Worm (Caenorhabditis elegans) whole organism, L1 larva: ENCODE results near the gene bmy-1.
A peak's percentile ranks its signal among the peaks of the same experiment; 100 is the strongest.

ENCODE experiments used
- C04F5.9 ChIP-seq: sonication (generic microtip); optimal IDR thresholded peaks from 2 replicates; lab custom pipeline; 2016; ENCODE audit warnings: missing genetic modification characterization, missing compliant biosample characterization
- C16A3.4 ChIP-seq: fragments of 150-350 bp; optimal IDR thresholded peaks from 2 replicates; lab custom pipeline; 2014; ENCODE audit warnings: missing biosample characterization, missing genetic modification characterization
- C34B4.2 ChIP-seq: sonication (generic microtip); optimal IDR thresholded peaks from 2 replicates; lab custom pipeline; 2017; ENCODE audit warnings: mild to moderate bottlenecking, missing genetic modification characterization, missing compliant biosample characterization
- F16B12.6 ChIP-seq: fragments of 150-350 bp; optimal IDR thresholded peaks from 2 replicates; lab custom pipeline; 2014; ENCODE audit warnings: missing biosample characterization, missing genetic modification characterization
- Y116A8C.19 ChIP-seq: sonication (generic microtip); optimal IDR thresholded peaks from 2 replicates; lab custom pipeline; 2016; ENCODE audit warnings: missing compliant biosample characterization, missing genetic modification characterization, borderline replicate concordance
- aly-2 ChIP-seq: fragments of 150-350 bp; optimal IDR thresholded peaks from 2 replicates; lab custom pipeline; 2014; ENCODE audit warnings: missing biosample characterization, missing genetic modification characterization
- ama-1 ChIP-seq: fragments of 150-350 bp; optimal IDR thresholded peaks from 2 replicates; lab custom pipeline; 2014
- ceh-8 ChIP-seq: fragments of 200-800 bp; sonication (Bioruptor generic); optimal IDR thresholded peaks from 2 replicates; lab custom pipeline; 2018; ENCODE audit warnings: mild to moderate bottlenecking, missing genetic modification characterization, moderate library complexity, missing compliant biosample characterization
- ceh-82 ChIP-seq, 3 experiments: fragments of 150-350 bp in 1 of 3; sonication (generic microtip) in 2 of 3; optimal IDR thresholded peaks; 2 replicates each; lab custom pipeline; 2014 to 2017; ENCODE audit warnings: missing biosample characterization in 3 of 3, missing genetic modification characterization in 3 of 3
- ceh-88 ChIP-seq: fragments of 200-800 bp; sonication (Bioruptor generic); IDR thresholded peaks from 2 replicates; pipeline ENCODE4 v1.3.6; 2022; ENCODE audit warnings: missing genetic modification characterization, missing compliant biosample characterization
- dpl-1 ChIP-seq, 3 experiments: fragments of 150-350 bp in 2 of 3; sonication (generic microtip) in 1 of 3; optimal IDR thresholded peaks; 2 replicates each; lab custom pipeline; 2014 to 2017; ENCODE audit warnings: missing biosample characterization in 3 of 3, missing genetic modification characterization in 3 of 3, missing genetic modification reagents in 3 of 3
- efl-1 ChIP-seq, 4 experiments: fragments of 150-350 bp; optimal IDR thresholded peaks in 3 of 4; peaks in 1 of 4; 1 replicate in 1 of 4; 2 replicates in 3 of 4; lab custom pipeline; 2014; ENCODE audit warnings: missing biosample characterization in 2 of 4, missing genetic modification characterization in 2 of 4, missing genetic modification reagents in 2 of 4
- efl-3 ChIP-seq: fragments of 200-800 bp; sonication (Bioruptor generic); optimal IDR thresholded peaks from 2 replicates; lab custom pipeline; 2018; ENCODE audit warnings: mild to moderate bottlenecking, missing genetic modification characterization, missing compliant biosample characterization
- egl-27 ChIP-seq, 2 experiments: fragments of 150-350 bp in 1 of 2; sonication (generic microtip); optimal IDR thresholded peaks; 3 replicates each; lab custom pipeline; 2017 to 2018; ENCODE audit warnings: missing biosample characterization in 2 of 2, missing genetic modification characterization in 2 of 2, missing genetic modification reagents in 2 of 2
- fkh-10 ChIP-seq: sonication (generic microtip); optimal IDR thresholded peaks from 2 replicates; lab custom pipeline; 2017; ENCODE audit warnings: missing biosample characterization, missing genetic modification reagents, missing genetic modification characterization
- fkh-4 ChIP-seq: sonication (generic microtip); optimal IDR thresholded peaks from 2 replicates; lab custom pipeline; 2016; ENCODE audit warnings: missing compliant biosample characterization, missing genetic modification characterization, borderline replicate concordance
- fkh-8 ChIP-seq: sonication (generic microtip); optimal IDR thresholded peaks from 2 replicates; lab custom pipeline; 2016; ENCODE audit warnings: mild to moderate bottlenecking, missing genetic modification characterization, missing compliant biosample characterization
- fos-1 ChIP-seq: fragments of 150-350 bp; optimal IDR thresholded peaks from 2 replicates; lab custom pipeline; 2014; ENCODE audit warnings: missing biosample characterization, missing genetic modification characterization
- grh-1 ChIP-seq: fragments of 200-800 bp; sonication (Bioruptor generic); IDR thresholded peaks from 2 replicates; pipeline ENCODE4 v1.3.6; 2022; ENCODE audit warnings: missing genetic modification reagents, missing genetic modification characterization, missing compliant biosample characterization
- lin-13 ChIP-seq: fragments of 150-350 bp; optimal IDR thresholded peaks from 2 replicates; lab custom pipeline; 2014; ENCODE audit warnings: missing biosample characterization, missing genetic modification reagents, missing genetic modification characterization
- lin-15B ChIP-seq: fragments of 150-350 bp; sonication (generic microtip); optimal IDR thresholded peaks from 3 replicates; lab custom pipeline; 2014; ENCODE audit warnings: missing biosample characterization, missing genetic modification characterization
- lin-39 ChIP-seq: fragments of 150-350 bp; optimal IDR thresholded peaks from 2 replicates; lab custom pipeline; 2014; ENCODE audit warnings: missing biosample characterization, missing genetic modification reagents, missing genetic modification characterization
- lir-3 ChIP-seq: sonication (generic microtip); optimal IDR thresholded peaks from 2 replicates; lab custom pipeline; 2016; ENCODE audit warnings: mild to moderate bottlenecking, missing genetic modification characterization, moderate library complexity, missing compliant biosample characterization; ENCODE audit not compliant: poor library complexity
- lsy-2 ChIP-seq, 2 experiments: fragments of 150-350 bp; optimal IDR thresholded peaks; 2 replicates each; lab custom pipeline; 2014; ENCODE audit warnings: missing biosample characterization in 2 of 2, missing genetic modification characterization in 2 of 2
- mab-9 ChIP-seq: fragments of 200-800 bp; sonication (Bioruptor generic); IDR thresholded peaks from 2 replicates; pipeline ENCODE4 v1.3.6; 2022; ENCODE audit warnings: missing genetic modification reagents, missing genetic modification characterization, missing compliant biosample characterization
- mdl-1 ChIP-seq, 2 experiments: fragments of 150-350 bp; optimal IDR thresholded peaks; 2 replicates each; lab custom pipeline; 2014 to 2017; ENCODE audit warnings: missing biosample characterization in 2 of 2, missing genetic modification characterization in 2 of 2, inconsistent platforms in 1 of 2
- mef-2 ChIP-seq: fragments of 150-350 bp; optimal IDR thresholded peaks from 2 replicates; lab custom pipeline; 2014; ENCODE audit warnings: missing biosample characterization, missing genetic modification characterization
- mep-1 ChIP-seq: fragments of 150-350 bp; optimal IDR thresholded peaks from 2 replicates; lab custom pipeline; 2014; ENCODE audit warnings: missing biosample characterization, missing genetic modification characterization
- nhr-12 ChIP-seq: sonication (generic microtip); optimal IDR thresholded peaks from 2 replicates; lab custom pipeline; 2017; ENCODE audit warnings: missing biosample characterization, missing genetic modification characterization
- nhr-20 ChIP-seq: sonication (generic microtip); optimal IDR thresholded peaks from 2 replicates; lab custom pipeline; 2016; ENCODE audit warnings: mild to moderate bottlenecking, missing genetic modification characterization, missing compliant biosample characterization
- nhr-47 ChIP-seq: sonication (generic microtip); optimal IDR thresholded peaks from 2 replicates; lab custom pipeline; 2016; ENCODE audit warnings: mild to moderate bottlenecking, missing genetic modification characterization, moderate library complexity, missing compliant biosample characterization
- nhr-71 ChIP-seq: sonication (generic microtip); optimal IDR thresholded peaks from 2 replicates; lab custom pipeline; 2016; ENCODE audit warnings: mild to moderate bottlenecking, missing genetic modification characterization, moderate library complexity, missing compliant biosample characterization
- nhr-76 ChIP-seq: sonication (generic microtip); optimal IDR thresholded peaks from 2 replicates; lab custom pipeline; 2017; ENCODE audit warnings: missing biosample characterization, missing genetic modification characterization
- nhr-77 ChIP-seq: fragments of 150-350 bp; optimal IDR thresholded peaks from 2 replicates; lab custom pipeline; 2014; ENCODE audit warnings: missing biosample characterization, missing genetic modification characterization
- nhr-84 ChIP-seq: sonication (generic microtip); optimal IDR thresholded peaks from 2 replicates; lab custom pipeline; 2017; ENCODE audit warnings: missing biosample characterization, missing genetic modification characterization
- nhr-85 ChIP-seq: sonication (generic microtip); peaks from one replicate; lab custom pipeline; 2016; ENCODE audit warnings: missing genetic modification characterization, inconsistent platforms, missing compliant biosample characterization
- nhr-90 ChIP-seq: sonication (generic microtip); optimal IDR thresholded peaks from 2 replicates; lab custom pipeline; 2016; ENCODE audit warnings: mild to moderate bottlenecking, missing genetic modification characterization, missing compliant biosample characterization; ENCODE audit not compliant: poor library complexity
- pag-3 ChIP-seq: sonication (generic microtip); optimal IDR thresholded peaks from 2 replicates; lab custom pipeline; 2017; ENCODE audit warnings: missing genetic modification characterization, mild to moderate bottlenecking, missing compliant biosample characterization, antibody characterized with exemption, borderline replicate concordance; ENCODE audit not compliant: insufficient read depth
- pqm-1 ChIP-seq: sonication (generic microtip); optimal IDR thresholded peaks from 3 replicates; lab custom pipeline; 2017; ENCODE audit warnings: missing biosample characterization, missing genetic modification characterization
- rnt-1 ChIP-seq: sonication (generic microtip); optimal IDR thresholded peaks from 2 replicates; lab custom pipeline; 2016; ENCODE audit warnings: mild to moderate bottlenecking, missing genetic modification characterization, moderate library complexity, missing compliant biosample characterization
- skn-1 ChIP-seq: fragments of 150-350 bp; optimal IDR thresholded peaks from 2 replicates; lab custom pipeline; 2014; ENCODE audit warnings: missing biosample characterization, missing genetic modification characterization
- snpc-4 ChIP-seq: fragments of 150-350 bp; optimal IDR thresholded peaks from 2 replicates; lab custom pipeline; 2014; ENCODE audit warnings: missing biosample characterization, missing genetic modification characterization
- snu-23 ChIP-seq: sonication (generic microtip); optimal IDR thresholded peaks from 2 replicates; lab custom pipeline; 2016; ENCODE audit warnings: missing genetic modification characterization, missing compliant biosample characterization
- sox-4 ChIP-seq: sonication (generic microtip); optimal IDR thresholded peaks from 2 replicates; lab custom pipeline; 2016; ENCODE audit warnings: missing genetic modification characterization, missing compliant biosample characterization
- sptf-1 ChIP-seq: fragments of 150-350 bp; optimal IDR thresholded peaks from 2 replicates; lab custom pipeline; 2014; ENCODE audit warnings: missing biosample characterization, missing genetic modification characterization
- tlp-1 ChIP-seq: fragments of 150-350 bp; optimal IDR thresholded peaks from 2 replicates; lab custom pipeline; 2014; ENCODE audit warnings: missing biosample characterization, missing genetic modification characterization
- unc-130 ChIP-seq: fragments of 150-350 bp; optimal IDR thresholded peaks from 2 replicates; lab custom pipeline; 2017; ENCODE audit warnings: missing biosample characterization, missing genetic modification characterization, inconsistent platforms
- unc-30 ChIP-seq: sonication (generic microtip); optimal IDR thresholded peaks from 2 replicates; lab custom pipeline; 2017; ENCODE audit warnings: missing biosample characterization, missing genetic modification characterization
- unc-86 ChIP-seq: sonication (generic microtip); optimal IDR thresholded peaks from 2 replicates; lab custom pipeline; 2016; ENCODE audit warnings: missing genetic modification characterization, missing compliant biosample characterization
- unc-98 ChIP-seq: fragments of 200-800 bp; sonication (Bioruptor generic); IDR thresholded peaks from 2 replicates; pipeline ENCODE4 v1.3.6; 2022; ENCODE audit warnings: missing genetic modification characterization, missing compliant biosample characterization
- vab-15 ChIP-seq: sonication (generic microtip); optimal IDR thresholded peaks from 2 replicates; lab custom pipeline; 2017; ENCODE audit warnings: missing genotype, mild to moderate bottlenecking, missing genetic modification characterization, missing compliant biosample characterization
- ztf-11 ChIP-seq, 2 experiments: sonication (generic microtip); optimal IDR thresholded peaks; 2 replicates each; lab custom pipeline; 2016 to 2017; ENCODE audit warnings: missing genetic modification characterization in 2 of 2, missing biosample characterization in 1 of 2, missing compliant biosample characterization in 1 of 2

Gene bmy-1

ce11 chrII:5326024-5326627, 32.4 kb upstream of the bmy-1 start (continued):
- TF ChIP-seq lir-3, result no peak
- TF ChIP-seq grh-1 (GFP tag; lab: Robert Waterston, UW), result no peak
- TF ChIP-seq unc-86 (tag; lab: Kevin White, UChicago), result peak; percentile 40
- peak; percentile 74 for TF ChIP-seq fkh-10
- no peak for TF ChIP-seq efl-3 (GFP tag; lab: Kevin White, UChicago)
- TF ChIP-seq rnt-1 (tag; lab: Kevin White, UChicago), result peak; percentile 69
- TF ChIP-seq lin-13 (GFP tag; lab: Kevin White, UChicago), result peak; percentile 17
- no peak for TF ChIP-seq unc-98 (GFP tag; lab: Robert Waterston, UW)
- peak; percentile 50 for TF ChIP-seq ceh-8 (GFP tag; lab: Kevin White, UChicago)
- no peak for TF ChIP-seq fkh-4
- TF ChIP-seq skn-1 (tag; lab: Kevin White, UChicago), result peak; percentile 68
- TF ChIP-seq C16A3.4, result peak; percentile 19
- peak; percentile 31 to 78 for TF ChIP-seq lsy-2 (tag; optimal IDR thresholded peaks at IDR 0.05; lab: Kevin White, UChicago)
- peak in 2 of 3 experiments; percentile 34 to 57 for TF ChIP-seq ceh-82 (tag; optimal IDR thresholded peaks at IDR 0.05; lab: Kevin White, UChicago)
- TF ChIP-seq fkh-8 (tag; lab: Kevin White, UChicago), result peak; percentile 92
- peak; percentile 69 to 81 for TF ChIP-seq efl-1 (optimal IDR thresholded peaks at IDR 0.05; lab: Kevin White, UChicago)
- TF ChIP-seq efl-1 (GFP tag; optimal IDR thresholded peaks at IDR 0.05 in 1 of 2; lab: Kevin White, UChicago), result peak; percentile 27 to 93
- TF ChIP-seq lin-15B (tag; lab: Kevin White, UChicago), result no peak
- no peak for TF ChIP-seq snpc-4
- no peak for TF ChIP-seq C34B4.2
- TF ChIP-seq nhr-76 (tag; lab: Kevin White, UChicago), result no peak
- no peak for TF ChIP-seq ztf-11 (tag; optimal IDR thresholded peaks at IDR 0.05; lab: Kevin White, UChicago)
- TF ChIP-seq mdl-1 (tag; optimal IDR thresholded peaks at IDR 0.05; lab: Kevin White, UChicago), result peak in 1 of 2 experiments; percentile 67
- TF ChIP-seq unc-30 (tag; lab: Kevin White, UChicago), result no peak
- no peak for TF ChIP-seq Y116A8C.19
- TF ChIP-seq pqm-1, result no peak
- no peak for TF ChIP-seq vab-15 (tag; lab: Kevin White, UChicago)
- TF ChIP-seq nhr-20, result peak; percentile 49
- TF ChIP-seq dpl-1 (GFP tag; optimal IDR thresholded peaks at IDR 0.05; lab: Kevin White, UChicago), result peak; percentile 18 to 28 (median 20)
- TF ChIP-seq snu-23, result peak; percentile 54
- TF ChIP-seq aly-2 (tag; lab: Kevin White, UChicago), result no peak
- no peak for TF ChIP-seq lin-39 (tag; lab: Kevin White, UChicago)
- TF ChIP-seq C04F5.9, result no peak
- no peak for TF ChIP-seq F16B12.6 (tag; lab: Kevin White, UChicago)
- TF ChIP-seq sox-4 (tag; lab: Kevin White, UChicago), result no peak
- peak; percentile 73 for TF ChIP-seq nhr-85 (tag; lab: Kevin White, UChicago)
- TF ChIP-seq nhr-77 (tag; lab: Kevin White, UChicago), result peak; percentile 64
- TF ChIP-seq nhr-71, result peak; percentile 85
- no peak for TF ChIP-seq nhr-84 (tag; lab: Kevin White, UChicago)
- TF ChIP-seq mep-1 (tag; lab: Kevin White, UChicago), result peak; percentile 62
- TF ChIP-seq tlp-1 (tag; lab: Kevin White, UChicago), result no peak
- peak; percentile 81 for TF ChIP-seq fos-1
- no peak for TF ChIP-seq mef-2 (tag; lab: Kevin White, UChicago)
- TF ChIP-seq nhr-90 (tag; lab: Kevin White, UChicago), result no peak
- peak; percentile 65 for TF ChIP-seq nhr-47
- TF ChIP-seq ama-1 (lab: Kevin White, UChicago), result no peak
- TF ChIP-seq mab-9, result no peak
- TF ChIP-seq sptf-1 (tag; lab: Kevin White, UChicago), result no peak
- TF ChIP-seq egl-27 (tag; optimal IDR thresholded peaks at IDR 0.05; lab: Kevin White, UChicago), result peak; percentile 17 to 49
- TF ChIP-seq ceh-88 (GFP tag; lab: Robert Waterston, UW), result no peak
- no peak for TF ChIP-seq unc-130 (tag; lab: Kevin White, UChicago)
- no peak for TF ChIP-seq nhr-12 (tag; lab: Kevin White, UChicago)
- TF ChIP-seq pag-3 (tag; lab: Kevin White, UChicago), result no peak
